Fruit fly (Drosophila melanogaster) S2 (cell line): Measurements from ENCODE around the gene CG33290.

Experiments
- CG8478 ChIP-seq: fragments of >200 bp; optimal IDR thresholded peaks from 2 replicates; lab custom pipeline; 2018
- CTCF ChIP-seq, 2 experiments: fragments of >200 bp; optimal IDR thresholded peaks; 2 replicates each; lab custom pipeline; 2018

DNA sequence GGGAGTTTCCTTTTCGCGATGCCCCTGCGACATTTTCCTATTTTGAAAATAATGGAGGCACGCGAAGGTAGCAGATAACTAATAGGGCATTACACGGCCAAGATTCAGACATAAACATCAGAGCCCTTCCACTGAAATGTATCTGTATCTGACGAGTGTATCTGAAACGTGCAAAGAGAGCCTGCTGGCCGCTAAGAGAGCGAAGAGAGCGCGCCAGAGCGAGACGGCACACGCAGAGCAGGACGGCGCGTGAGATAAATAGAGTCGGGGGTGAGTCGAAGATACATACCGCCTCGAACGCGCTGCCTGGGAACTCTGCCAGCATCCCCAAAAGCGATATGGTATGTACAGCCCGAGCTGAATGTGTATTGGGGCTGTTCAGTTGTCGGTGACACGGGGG, 42.5 kb downstream of the CG33290 start:
- TF ChIP-seq CG8478 (lab: Kevin White, UChicago) (no peak), CTCF (optimal IDR thresholded peaks at IDR 0.05; lab: Kevin White, UChicago) (peak in 1 of 2 experiments; percentile 3)
